Fruit fly (Drosophila melanogaster): ENCODE results near the gene CG43348.

DNA sequence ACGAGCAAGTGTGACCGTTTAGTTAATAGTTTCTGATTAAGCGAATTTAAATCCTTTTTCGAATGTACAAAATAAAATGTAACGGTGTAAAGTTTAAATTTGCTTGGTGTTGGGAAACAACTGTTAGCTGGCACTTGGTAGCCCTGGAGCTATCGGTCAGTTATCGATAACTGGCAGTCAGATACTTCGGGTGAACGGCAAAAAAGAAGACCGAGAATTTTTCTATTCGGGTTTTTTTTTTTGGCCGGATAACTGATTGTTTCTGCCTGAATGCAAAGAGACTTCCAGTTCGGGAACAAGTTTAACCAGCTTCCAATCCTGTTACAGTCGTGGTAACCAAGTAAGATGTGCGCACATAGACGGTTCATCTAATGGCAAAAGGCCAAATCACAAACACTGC is 21.7 kb upstream of the CG43348 start, which contains the start of gene CG4896:
- no peak for TF ChIP-seq CG34367 (tag; optimal IDR thresholded peaks at IDR 0.05)
- TF ChIP-seq CG12605 (GFP tag; IDR thresholded peaks at IDR 0.05): no peak
- no peak for TF ChIP-seq CG13204 (GFP tag; optimal IDR thresholded peaks at IDR 0.05)
- no peak for TF ChIP-seq Pif1B (GFP tag; optimal IDR thresholded peaks at IDR 0.05)
- TF ChIP-seq CG32121 (GFP tag; IDR thresholded peaks at IDR 0.05): no peak
- no peak for TF ChIP-seq rn (GFP tag; IDR thresholded peaks at IDR 0.05)
- TF ChIP-seq Ets98B (GFP tag; IDR thresholded peaks at IDR 0.05): peak; percentile 48

Measured in whole organism, pupa.